Fruit fly (Drosophila melanogaster): Measurements from ENCODE around the gene Gem4c.

Gene Gem4c

dm6 chrX:3968346-3969044 lies 23.7 kb downstream of the Gem4c start, which contains the start of gene CG6428 (continued):
- TF ChIP-seq lbe (GFP tag; optimal IDR thresholded peaks at IDR 0.05) (no peak), Dp (GFP tag; optimal IDR thresholded peaks at IDR 0.05) (peak; percentile 83), prd (optimal IDR thresholded peaks at IDR 0.05) (no peak), prd (GFP tag; IDR thresholded peaks at IDR 0.05) (peak; percentile 55; the same call in 1 of the 3 replicates), CG31441 (GFP tag; IDR thresholded peaks at IDR 0.05) (no peak; the same call in 1 of the 2 replicates), Ets97D (GFP tag; optimal IDR thresholded peaks at IDR 0.05) (peak; percentile 70), Bgb (GFP tag; IDR thresholded peaks at IDR 0.05; ENCODE audit: partially characterized antibody) (peak; percentile 60), tgo (GFP tag; IDR thresholded peaks at IDR 0.05) (peak; percentile 37), HLH3B (GFP tag; IDR thresholded peaks at IDR 0.05) (no peak), CG10209 (GFP tag; optimal IDR thresholded peaks at IDR 0.05) (peak; percentile 30), fd64A (GFP tag; optimal IDR thresholded peaks at IDR 0.05) (no peak), CG9727 (GFP tag; optimal IDR thresholded peaks at IDR 0.05) (peak; percentile 10), abd-A (tag; optimal IDR thresholded peaks at IDR 0.05) (peak; percentile 70), chm (GFP tag; IDR thresholded peaks at IDR 0.05) (no peak), cwo (GFP tag; optimal IDR thresholded peaks at IDR 0.05) (peak; percentile 86), zfh2 (GFP tag; optimal IDR thresholded peaks at IDR 0.05) (peak; percentile 44), z (GFP tag; IDR thresholded peaks at IDR 0.05) (no peak), Myb (GFP tag; optimal IDR thresholded peaks at IDR 0.05) (peak; percentile 87), Hsf (GFP tag; optimal IDR thresholded peaks at IDR 0.05) (peak; percentile 30), eyg (GFP tag; optimal IDR thresholded peaks at IDR 0.05) (no peak), toy (GFP tag; IDR thresholded peaks at IDR 0.05) (no peak), Gug (GFP tag; IDR thresholded peaks at IDR 0.05) (peak; percentile 57; the same call in 1 of the 4 replicates), Doc2 (GFP tag; IDR thresholded peaks at IDR 0.05) (no peak), ssp (GFP tag; IDR thresholded peaks at IDR 0.05) (peak; percentile 19; the same call in 1 of the 2 replicates), maf-S (GFP tag; optimal IDR thresholded peaks at IDR 0.05) (no peak), br (optimal IDR thresholded peaks at IDR 0.05) (no peak), tap (tag; optimal IDR thresholded peaks at IDR 0.05) (no peak), pzg (GFP tag; optimal IDR thresholded peaks at IDR 0.05) (peak; percentile 81), sqz (GFP tag; optimal IDR thresholded peaks at IDR 0.05) (no peak), nau (GFP tag; optimal IDR thresholded peaks at IDR 0.05) (no peak), CG11093 (GFP tag; IDR thresholded peaks at IDR 0.05) (no peak), corto (GFP tag; optimal IDR thresholded peaks at IDR 0.05) (no peak), Usf (GFP tag; optimal IDR thresholded peaks at IDR 0.05) (peak; percentile 7), tin (GFP tag; optimal IDR thresholded peaks at IDR 0.05) (peak; percentile 49), CG3065 (GFP tag; optimal IDR thresholded peaks at IDR 0.05) (no peak), bcd (GFP tag; optimal IDR thresholded peaks at IDR 0.05) (peak; percentile 21), CG2129 (GFP tag; IDR thresholded peaks at IDR 0.05; ENCODE audit: partially characterized antibody) (no peak), Xbp1 (GFP tag; optimal IDR thresholded peaks at IDR 0.05) (peak; percentile 66), danr (GFP tag; IDR thresholded peaks at IDR 0.05) (no peak), wek (GFP tag; optimal IDR thresholded peaks at IDR 0.05) (no peak), C15 (GFP tag; IDR thresholded peaks at IDR 0.05) (no peak), hkb (optimal IDR thresholded peaks at IDR 0.05) (no peak), hkb (GFP tag; IDR thresholded peaks at IDR 0.05) (no peak), exex (tag; optimal IDR thresholded peaks at IDR 0.05) (peak; percentile 90), CG18599 (GFP tag; optimal IDR thresholded peaks at IDR 0.05) (peak; percentile 55), CG15696 (tag; optimal IDR thresholded peaks at IDR 0.05) (peak; percentile 13), CG7745 (tag; optimal IDR thresholded peaks at IDR 0.05) (no peak), CG3838 (GFP tag; optimal IDR thresholded peaks at IDR 0.05) (no peak), fu2 (GFP tag; optimal IDR thresholded peaks at IDR 0.05) (peak; percentile 24), Asciz (GFP tag; optimal IDR thresholded peaks at IDR 0.05) (no peak), tll (GFP tag; optimal IDR thresholded peaks at IDR 0.05) (no peak)
